Fruit fly (Drosophila melanogaster) whole organism, embryonic: Measurements from ENCODE around the gene CG4267.

Experiments
- Aef1 ChIP-seq: fragments of 200-800 bp; sonication (Bioruptor generic); IDR thresholded peaks from 3 replicates; pipeline ENCODE4 v1.3.6; 2022; ENCODE audit warnings: missing biosample characterization, missing genetic modification characterization
- B-H2 ChIP-seq: fragments of 200-800 bp; sonication (Bioruptor generic); optimal IDR thresholded peaks from 2 replicates; lab custom pipeline; 2018; ENCODE audit warnings: missing biosample characterization, mild to moderate bottlenecking, missing genetic modification characterization
- CG10979 ChIP-seq: fragments of 200-800 bp; sonication (Bioruptor generic); optimal IDR thresholded peaks from 2 replicates; lab custom pipeline; 2018; ENCODE audit warnings: missing biosample characterization, mild to moderate bottlenecking, missing genetic modification characterization, moderate library complexity
- CG11093 ChIP-seq: fragments of 200-800 bp; sonication (Bioruptor generic); IDR thresholded peaks from 3 replicates; pipeline ENCODE4 v1.3.6; 2022; ENCODE audit warnings: missing biosample characterization, missing genetic modification characterization
- CG12391 ChIP-seq: fragments of 200-800 bp; sonication (Bioruptor generic); optimal IDR thresholded peaks from 3 replicates; lab custom pipeline; 2018; ENCODE audit warnings: missing biosample characterization, mild to moderate bottlenecking, missing genetic modification characterization, moderate library complexity
- CG13287 ChIP-seq: fragments of 200-800 bp; sonication (Bioruptor generic); IDR thresholded peaks from 2 replicates; pipeline ENCODE4 v1.3.6; 2022; ENCODE audit warnings: missing biosample characterization, missing genetic modification characterization; ENCODE audit not compliant: partially characterized antibody
- CG14014 ChIP-seq: fragments of 200-800 bp; sonication (Bioruptor generic); IDR thresholded peaks from 2 replicates; pipeline ENCODE4 v1.3.6; 2022; ENCODE audit warnings: missing biosample characterization, missing genetic modification characterization
- CG14965 ChIP-seq: fragments of 200-800 bp; sonication (Bioruptor generic); optimal IDR thresholded peaks from 2 replicates; lab custom pipeline; 2016; ENCODE audit warnings: missing biosample characterization, missing genetic modification characterization, borderline replicate concordance
- CG15696 ChIP-seq: fragments of 200-800 bp; sonication (Bioruptor generic); optimal IDR thresholded peaks from 2 replicates; lab custom pipeline; 2019; ENCODE audit warnings: missing biosample characterization, mild to moderate bottlenecking, missing genetic modification characterization, moderate library complexity
- CG1647 ChIP-seq: fragments of 200-800 bp; sonication (Bioruptor generic); optimal IDR thresholded peaks from 3 replicates; lab custom pipeline; 2016; ENCODE audit warnings: missing biosample characterization, missing genetic modification characterization
- CG3847 ChIP-seq: fragments of 200-800 bp; sonication (Bioruptor generic); IDR thresholded peaks from 2 replicates; pipeline ENCODE4 v1.3.6; 2022; ENCODE audit warnings: missing biosample characterization, missing genetic modification characterization
- CG4617 ChIP-seq: fragments of 200-800 bp; sonication (Bioruptor generic); optimal IDR thresholded peaks from 3 replicates; lab custom pipeline; 2016; ENCODE audit warnings: missing biosample characterization, missing genetic modification characterization, borderline replicate concordance
- CG7271 ChIP-seq: fragments of 200-800 bp; sonication (Bioruptor generic); optimal IDR thresholded peaks from 2 replicates; lab custom pipeline; 2018; ENCODE audit warnings: missing biosample characterization, mild to moderate bottlenecking, missing genetic modification characterization, moderate library complexity
- CG7745 ChIP-seq: fragments of 200-800 bp; sonication (Bioruptor generic); optimal IDR thresholded peaks from 2 replicates; lab custom pipeline; 2018; ENCODE audit warnings: missing biosample characterization, mild to moderate bottlenecking, missing genetic modification characterization, moderate library complexity
- CG7928 ChIP-seq: fragments of 200-800 bp; sonication (Bioruptor generic); optimal IDR thresholded peaks from 2 replicates; lab custom pipeline; 2017; ENCODE audit warnings: missing biosample characterization, mild to moderate bottlenecking, missing genetic modification characterization
- CG9817 ChIP-seq: fragments of 200-800 bp; sonication (Bioruptor generic); optimal IDR thresholded peaks from 2 replicates; lab custom pipeline; 2018; ENCODE audit warnings: missing biosample characterization, mild to moderate bottlenecking, missing genetic modification characterization, moderate library complexity
- Chrac-16 ChIP-seq: fragments of 200-800 bp; sonication (Bioruptor generic); optimal IDR thresholded peaks from 3 replicates; lab custom pipeline; 2016; ENCODE audit warnings: missing biosample characterization, missing genetic modification characterization
- D ChIP-seq, 2 experiments: fragments of 200-800 bp in 1 of 2; fragments of >200 bp in 1 of 2; sonication (Bioruptor generic) in 1 of 2; optimal IDR thresholded peaks; 2 replicates in 1 of 2; 3 replicates in 1 of 2; lab custom pipeline; 2017; ENCODE audit warnings: mild to moderate bottlenecking in 1 of 2, missing biosample characterization in 1 of 2, missing genetic modification characterization in 1 of 2, missing genetic modification reagents in 1 of 2
- Doc3 ChIP-seq: fragments of 200-800 bp; sonication (Bioruptor generic); IDR thresholded peaks from 3 replicates; pipeline ENCODE4 v1.3.6; 2022; ENCODE audit warnings: missing biosample characterization, missing genetic modification characterization; ENCODE audit not compliant: partially characterized antibody
- HLH4C ChIP-seq: fragments of 200-800 bp; sonication (Bioruptor generic); IDR thresholded peaks from 3 replicates; pipeline ENCODE4 v1.3.6; 2022; ENCODE audit warnings: missing biosample characterization, missing genetic modification characterization; ENCODE audit not compliant: partially characterized antibody
- Hr3 ChIP-seq: fragments of 200-800 bp; sonication (Bioruptor generic); optimal IDR thresholded peaks from 3 replicates; lab custom pipeline; 2016; ENCODE audit warnings: missing biosample characterization, missing genetic modification characterization
- Hsf ChIP-seq: fragments of 200-800 bp; sonication (Bioruptor generic); optimal IDR thresholded peaks from 3 replicates; lab custom pipeline; 2016; ENCODE audit warnings: missing biosample characterization, missing genetic modification characterization
- Mad ChIP-seq: fragments of 200-800 bp; sonication (Bioruptor generic); optimal IDR thresholded peaks from 2 replicates; lab custom pipeline; 2016; ENCODE audit warnings: missing biosample characterization, missing genetic modification characterization
- Mrtf ChIP-seq: fragments of 200-800 bp; sonication (Bioruptor generic); IDR thresholded peaks from 3 replicates; pipeline ENCODE4 v1.3.6; 2022; ENCODE audit warnings: missing biosample characterization, missing genetic modification characterization
- Pdp1 ChIP-seq, 2 experiments: fragments of 200-800 bp; sonication (Bioruptor generic); optimal IDR thresholded peaks; 3 replicates each; lab custom pipeline; 2016; ENCODE audit warnings: missing biosample characterization in 2 of 2, missing genetic modification characterization in 2 of 2, mild to moderate bottlenecking in 1 of 2, moderate library complexity in 1 of 2
- Ravus ChIP-seq: fragments of 200-800 bp; sonication (Bioruptor generic); IDR thresholded peaks from 2 replicates; pipeline ENCODE4 v1.3.6; 2022; ENCODE audit warnings: missing biosample characterization, missing genetic modification characterization
- Xbp1 ChIP-seq: fragments of 200-800 bp; sonication (Bioruptor generic); optimal IDR thresholded peaks from 3 replicates; lab custom pipeline; 2016; ENCODE audit warnings: missing biosample characterization, mild to moderate bottlenecking, missing genetic modification characterization
- abd-A ChIP-seq: fragments of 200-800 bp; sonication (Bioruptor generic); optimal IDR thresholded peaks from 3 replicates; lab custom pipeline; 2019; ENCODE audit warnings: missing biosample characterization, mild to moderate bottlenecking, missing genetic modification characterization, moderate library complexity
- btn ChIP-seq: fragments of 200-800 bp; sonication (Bioruptor generic); optimal IDR thresholded peaks from 2 replicates; lab custom pipeline; 2016; ENCODE audit warnings: missing biosample characterization, missing genetic modification characterization
- cad ChIP-seq: fragments of >200 bp; optimal IDR thresholded peaks from 2 replicates; lab custom pipeline; 2017; ENCODE audit warnings: missing biosample characterization, missing genetic modification characterization
- esg ChIP-seq: fragments of 200-800 bp; sonication (Bioruptor generic); conservative IDR thresholded peaks from 2 replicates; pipeline ENCODE4 v1.3.6; 2022; ENCODE audit warnings: missing biosample characterization, missing genetic modification characterization
- gce ChIP-seq: fragments of 200-800 bp; sonication (Bioruptor generic); IDR thresholded peaks from 3 replicates; pipeline ENCODE4 v1.3.6; 2022; ENCODE audit warnings: missing biosample characterization, missing genetic modification characterization
- hkb ChIP-seq, 2 experiments: fragments of 200-800 bp in 1 of 2; fragments of >200 bp in 1 of 2; sonication (Bioruptor generic) in 1 of 2; IDR thresholded peaks in 1 of 2; optimal IDR thresholded peaks in 1 of 2; 2 replicates each; pipeline versions ENCODE4 v1.3.6 to Lab custom; 2017 to 2022; ENCODE audit warnings: missing biosample characterization in 1 of 2, missing genetic modification characterization in 1 of 2
- scrt ChIP-seq: fragments of 200-800 bp; sonication (Bioruptor generic); optimal IDR thresholded peaks from 2 replicates; lab custom pipeline; 2018; ENCODE audit warnings: missing biosample characterization, mild to moderate bottlenecking, missing genetic modification characterization, moderate library complexity
- seq ChIP-seq: fragments of 200-800 bp; sonication (Bioruptor generic); IDR thresholded peaks from 2 replicates; pipeline ENCODE4 v1.3.6; 2022; ENCODE audit warnings: missing biosample characterization, missing genetic modification characterization
- sim ChIP-seq: fragments of 200-800 bp; sonication (Bioruptor generic); IDR thresholded peaks from 2 replicates; pipeline ENCODE4 v1.3.6; 2022; ENCODE audit warnings: missing biosample characterization, missing genetic modification characterization
- sob ChIP-seq: fragments of 200-800 bp; sonication (Bioruptor generic); IDR thresholded peaks from 2 replicates; pipeline ENCODE4 v1.3.6; 2022; ENCODE audit warnings: missing biosample characterization, missing genetic modification characterization
- usp ChIP-seq: fragments of >200 bp; optimal IDR thresholded peaks from 2 replicates; lab custom pipeline; 2017; ENCODE audit warnings: missing biosample characterization, missing genetic modification characterization

CG4267 gene

dm6 chr2L:2269040-2269439 lies 26.9 kb downstream of the CG4267 start, which contains the start of gene CG17242:
Gene CG17242 (minus strand): TSS chr2L:2269140.
- TF ChIP-seq CG7745 (tag; lab: Kevin White, UChicago), result no peak
- TF ChIP-seq CG7271, result no peak
- TF ChIP-seq CG11093 (GFP tag; lab: Robert Waterston, UW), result no peak
- TF ChIP-seq esg (GFP tag; lab: Robert Waterston, UW), result no peak
- TF ChIP-seq CG1647 (GFP tag; lab: Kevin White, UChicago), result no peak
- TF ChIP-seq Mad, result no peak
- TF ChIP-seq CG9817 (tag; lab: Kevin White, UChicago), result no peak
- no peak for TF ChIP-seq Pdp1 (GFP tag; optimal IDR thresholded peaks at IDR 0.05; lab: Kevin White, UChicago)
- TF ChIP-seq Xbp1 (GFP tag; lab: Kevin White, UChicago), result no peak
- no peak for TF ChIP-seq sim (GFP tag; lab: Robert Waterston, UW)
- no peak for TF ChIP-seq Chrac-16 (GFP tag; lab: Kevin White, UChicago)
- no peak for TF ChIP-seq hkb (optimal IDR thresholded peaks at IDR 0.05; lab: Kevin White, UChicago)
- no peak for TF ChIP-seq hkb (GFP tag; IDR thresholded peaks at IDR 0.05; lab: Robert Waterston, UW)

dm6 chr2L:2284863-2285262 lies 42.7 kb downstream of the CG4267 start, which contains the start of gene CG4271:
Gene CG4271 (plus strand): TSS chr2L:2285163.
- no peak for TF ChIP-seq CG3847 (GFP tag; lab: Robert Waterston, UW)
- TF ChIP-seq CG12391 (tag; lab: Kevin White, UChicago), result no peak

dm6 chr2L:2286773-2287172 lies 44.6 kb downstream of the CG4267 start, which contains the start of gene CG31681:
Gene CG31681 (minus strand): TSS chr2L:2286873.
- TF ChIP-seq CG14965 (GFP tag; lab: Kevin White, UChicago), result no peak
- TF ChIP-seq Mrtf (GFP tag; lab: Robert Waterston, UW), result no peak
- TF ChIP-seq abd-A (tag; lab: Kevin White, UChicago), result no peak
- no peak for TF ChIP-seq CG7928 (GFP tag; lab: Kevin White, UChicago)
- TF ChIP-seq usp, result no peak
- no peak for TF ChIP-seq HLH4C (GFP tag; lab: Robert Waterston, UW)
- TF ChIP-seq CG14014 (GFP tag; lab: Robert Waterston, UW), result no peak
- no peak for TF ChIP-seq scrt (GFP tag; lab: Kevin White, UChicago)
- TF ChIP-seq D (optimal IDR thresholded peaks at IDR 0.05; lab: Kevin White, UChicago), result no peak
- TF ChIP-seq D (GFP tag; optimal IDR thresholded peaks at IDR 0.05; lab: Kevin White, UChicago), result no peak
- no peak for TF ChIP-seq seq
- no peak for TF ChIP-seq cad (GFP tag; lab: Kevin White, UChicago)

- TF ChIP-seq CG10979 (tag; lab: Kevin White, UChicago) (no peak), Ravus (GFP tag; lab: Robert Waterston, UW) (no peak), CG15696 (tag; lab: Kevin White, UChicago) (no peak), Hr3 (no peak), CG12391 (tag; lab: Kevin White, UChicago) (no peak), Aef1 (no peak), gce (GFP tag; lab: Robert Waterston, UW) (no peak), CG4617 (GFP tag; lab: Kevin White, UChicago) (no peak), Hsf (no peak), CG13287 (no peak), Doc3 (GFP tag; lab: Robert Waterston, UW) (no peak), btn (GFP tag; lab: Kevin White, UChicago) (no peak), B-H2 (GFP tag; lab: Kevin White, UChicago) (no peak), sob (GFP tag; lab: Robert Waterston, UW) (no peak)
Observed at dm6 chr2L:2287807-2288206, 45.6 kb downstream of the CG4267 start, which contains the start of gene CG42658. Gene CG42658 (minus strand): TSS chr2L:2287907.
